Fruit fly (Drosophila melanogaster): ENCODE data around the gene CG3527.

DNA sequence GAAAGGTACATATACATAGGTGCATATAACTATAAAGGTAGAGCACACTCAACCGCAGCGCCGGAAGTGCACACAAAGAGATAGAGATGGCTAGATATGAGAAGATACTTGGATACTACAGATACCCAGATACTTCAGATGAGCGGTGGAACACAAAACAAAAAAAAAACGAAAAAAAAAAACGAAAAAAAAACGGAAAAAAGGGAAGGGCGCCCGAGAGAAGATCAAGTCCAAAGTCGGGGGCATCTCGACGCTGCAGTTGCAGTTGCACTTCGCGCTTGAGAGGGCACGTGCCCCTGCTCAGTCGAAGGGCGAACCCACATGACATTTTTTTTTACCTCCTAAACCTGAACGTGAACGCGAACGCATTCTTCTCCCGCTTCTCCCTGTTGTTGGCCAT is 12.2 kb downstream of the CG3527 start:
- TF ChIP-seq cic (GFP tag; optimal IDR thresholded peaks at IDR 0.05) (no peak), CG5204 (GFP tag; optimal IDR thresholded peaks at IDR 0.05) (no peak), Hr96 (GFP tag; optimal IDR thresholded peaks at IDR 0.05) (no peak), CG14711 (tag; optimal IDR thresholded peaks at IDR 0.05) (no peak), toe (GFP tag; optimal IDR thresholded peaks at IDR 0.05) (no peak), CG1620 (GFP tag; optimal IDR thresholded peaks at IDR 0.05) (no peak), Clk (GFP tag; optimal IDR thresholded peaks at IDR 0.05) (no peak), Mnt (GFP tag; optimal IDR thresholded peaks at IDR 0.05) (no peak), cnc (optimal IDR thresholded peaks at IDR 0.05) (no peak), CG7101 (tag; optimal IDR thresholded peaks at IDR 0.05) (no peak), CG12768 (GFP tag; optimal IDR thresholded peaks at IDR 0.05) (no peak)
